Fruit fly (Drosophila melanogaster) whole organism, prepupa: ENCODE data around the gene CG34132.

Experiments
- Gug ChIP-seq: fragments of 200-800 bp; sonication (Bioruptor generic); IDR thresholded peaks from 2 replicates; pipeline ENCODE4 v1.3.6; 2022; ENCODE audit warnings: missing biosample characterization, missing genetic modification characterization
- eg ChIP-seq: fragments of 200-800 bp; sonication (Bioruptor generic); IDR thresholded peaks from 3 replicates; pipeline ENCODE4 v1.3.6; 2022; ENCODE audit warnings: missing biosample characterization, missing genetic modification characterization

dm6 chr2L:7901833-7902232 lies 16.5 kb downstream of the CG34132 start:
- TF ChIP-seq eg (GFP tag; lab: Robert Waterston, UW) (no peak), Gug (GFP tag; lab: Robert Waterston, UW) (no peak)
